Fruit fly (Drosophila melanogaster) whole organism, embryonic: Measurements from ENCODE around the gene Rpn11.

Source experiments
- ATbp ChIP-seq: fragments of 200-800 bp; sonication (Bioruptor generic); optimal IDR thresholded peaks from 2 replicates; lab custom pipeline; 2017; ENCODE audit warnings: missing biosample characterization, mild to moderate bottlenecking, missing genetic modification characterization, missing genetic modification reagents
- B-H1 ChIP-seq: fragments of 200-800 bp; sonication (Bioruptor generic); IDR thresholded peaks from 3 replicates; pipeline ENCODE4 v1.3.6; 2022; ENCODE audit warnings: missing biosample characterization, missing genetic modification characterization
- CG10366 ChIP-seq: fragments of 200-800 bp; sonication (Bioruptor generic); IDR thresholded peaks from 2 replicates; pipeline ENCODE4 v1.3.6; 2022; ENCODE audit warnings: missing biosample characterization, missing genetic modification characterization
- CG11093 ChIP-seq: fragments of 200-800 bp; sonication (Bioruptor generic); IDR thresholded peaks from 3 replicates; pipeline ENCODE4 v1.3.6; 2022; ENCODE audit warnings: missing biosample characterization, missing genetic modification characterization
- CG11723 ChIP-seq: fragments of 200-800 bp; sonication (Bioruptor generic); optimal IDR thresholded peaks from 2 replicates; lab custom pipeline; 2017; ENCODE audit warnings: missing biosample characterization, mild to moderate bottlenecking, missing genetic modification characterization
- CG13775 ChIP-seq: fragments of 200-800 bp; sonication (Bioruptor generic); optimal IDR thresholded peaks from 3 replicates; lab custom pipeline; 2017; ENCODE audit warnings: missing biosample characterization, mild to moderate bottlenecking, missing genetic modification characterization
- CG13894 ChIP-seq: fragments of 200-800 bp; sonication (Bioruptor generic); optimal IDR thresholded peaks from 3 replicates; lab custom pipeline; 2018; ENCODE audit warnings: missing biosample characterization, mild to moderate bottlenecking, missing genetic modification characterization, moderate library complexity
- CG14710 ChIP-seq: fragments of 200-800 bp; sonication (Bioruptor generic); optimal IDR thresholded peaks from 3 replicates; lab custom pipeline; 2019; ENCODE audit warnings: missing biosample characterization, mild to moderate bottlenecking, missing genetic modification characterization, moderate library complexity
- CG15514 ChIP-seq: fragments of 200-800 bp; sonication (Bioruptor generic); optimal IDR thresholded peaks from 3 replicates; lab custom pipeline; 2017; ENCODE audit warnings: missing biosample characterization, missing genetic modification characterization, mild to moderate bottlenecking, moderate library complexity, missing genetic modification reagents
- CG15696 ChIP-seq: fragments of 200-800 bp; sonication (Bioruptor generic); optimal IDR thresholded peaks from 2 replicates; lab custom pipeline; 2019; ENCODE audit warnings: missing biosample characterization, mild to moderate bottlenecking, missing genetic modification characterization, moderate library complexity
- CG17186 ChIP-seq: fragments of 200-800 bp; sonication (Bioruptor generic); optimal IDR thresholded peaks from 3 replicates; lab custom pipeline; 2017; ENCODE audit warnings: missing biosample characterization, missing genetic modification reagents, missing genetic modification characterization
- CG18599 ChIP-seq: fragments of 200-800 bp; sonication (Bioruptor generic); optimal IDR thresholded peaks from 3 replicates; lab custom pipeline; 2017; ENCODE audit warnings: missing biosample characterization, missing genetic modification characterization, mild to moderate bottlenecking, moderate library complexity, missing genetic modification reagents
- CG2199 ChIP-seq: fragments of 200-800 bp; sonication (Bioruptor generic); IDR thresholded peaks from 3 replicates; pipeline ENCODE4 v1.3.6; 2022; ENCODE audit warnings: missing biosample characterization, missing genetic modification characterization
- CG2889 ChIP-seq: fragments of 200-800 bp; sonication (Bioruptor generic); IDR thresholded peaks from 3 replicates; pipeline ENCODE4 v1.3.6; 2022; ENCODE audit warnings: missing biosample characterization, missing genetic modification characterization
- CG32532 ChIP-seq: fragments of 200-800 bp; sonication (Bioruptor generic); IDR thresholded peaks from 2 replicates; pipeline ENCODE4 v1.3.6; 2022; ENCODE audit warnings: missing biosample characterization, missing genetic modification characterization
- CG34376 ChIP-seq: fragments of 200-800 bp; sonication (Bioruptor generic); optimal IDR thresholded peaks from 2 replicates; lab custom pipeline; 2018; ENCODE audit warnings: missing biosample characterization, mild to moderate bottlenecking, missing genetic modification characterization
- CG4360 ChIP-seq: fragments of 200-800 bp; sonication (Bioruptor generic); IDR thresholded peaks from 2 replicates; pipeline ENCODE4 v1.3.6; 2022; ENCODE audit warnings: missing biosample characterization, missing genetic modification characterization
- CG4707 ChIP-seq: fragments of 200-800 bp; sonication (Bioruptor generic); optimal IDR thresholded peaks from 2 replicates; lab custom pipeline; 2018; ENCODE audit warnings: missing biosample characterization, mild to moderate bottlenecking, missing genetic modification characterization, moderate library complexity
- CG4820 ChIP-seq: fragments of 200-800 bp; sonication (Bioruptor generic); optimal IDR thresholded peaks from 3 replicates; lab custom pipeline; 2016; ENCODE audit warnings: missing biosample characterization, missing genetic modification characterization
- CG6175 ChIP-seq: fragments of 200-800 bp; sonication (Bioruptor generic); IDR thresholded peaks from 3 replicates; pipeline ENCODE4 v1.3.6; 2022; ENCODE audit warnings: missing biosample characterization, missing genetic modification characterization
- CG8290 ChIP-seq, 3 experiments: fragments of 200-800 bp; sonication (Bioruptor generic); optimal IDR thresholded peaks; 2 replicates each; lab custom pipeline; 2016 to 2019; ENCODE audit warnings: missing biosample characterization in 3 of 3, missing genetic modification characterization in 3 of 3, mild to moderate bottlenecking in 2 of 3, moderate library complexity in 1 of 3
- CG8478 ChIP-seq: fragments of >200 bp; optimal IDR thresholded peaks from 2 replicates; lab custom pipeline; 2018
- Chrac-16 ChIP-seq: fragments of 200-800 bp; sonication (Bioruptor generic); optimal IDR thresholded peaks from 3 replicates; lab custom pipeline; 2016; ENCODE audit warnings: missing biosample characterization, missing genetic modification characterization
- D19A ChIP-seq: fragments of 200-800 bp; optimal IDR thresholded peaks from 3 replicates; lab custom pipeline; 2019; ENCODE audit warnings: missing biosample characterization, mild to moderate bottlenecking, missing genetic modification characterization, moderate library complexity
- Deaf1 ChIP-seq: fragments of 200-800 bp; optimal IDR thresholded peaks from 3 replicates; lab custom pipeline; 2019; ENCODE audit warnings: missing biosample characterization, mild to moderate bottlenecking, missing genetic modification characterization, moderate library complexity
- Hmx ChIP-seq: fragments of 200-800 bp; sonication (Bioruptor generic); optimal IDR thresholded peaks from 2 replicates; lab custom pipeline; 2016; ENCODE audit warnings: missing biosample characterization, missing genetic modification characterization
- Max ChIP-seq: fragments of 200-800 bp; sonication (Bioruptor generic); optimal IDR thresholded peaks from 2 replicates; lab custom pipeline; 2016; ENCODE audit warnings: missing biosample characterization, mild to moderate bottlenecking, missing genetic modification characterization
- NFAT ChIP-seq: fragments of 200-800 bp; sonication (Bioruptor generic); IDR thresholded peaks from 2 replicates; pipeline ENCODE4 v1.3.6; 2022; ENCODE audit warnings: missing biosample characterization, missing genetic modification characterization
- Ravus ChIP-seq: fragments of 200-800 bp; sonication (Bioruptor generic); IDR thresholded peaks from 2 replicates; pipeline ENCODE4 v1.3.6; 2022; ENCODE audit warnings: missing biosample characterization, missing genetic modification characterization
- abd-A ChIP-seq: fragments of 200-800 bp; sonication (Bioruptor generic); optimal IDR thresholded peaks from 3 replicates; lab custom pipeline; 2019; ENCODE audit warnings: missing biosample characterization, mild to moderate bottlenecking, missing genetic modification characterization, moderate library complexity
- crp ChIP-seq, 2 experiments: fragments of 200-800 bp; sonication (Bioruptor generic); optimal IDR thresholded peaks; 2 replicates in 1 of 2; 3 replicates in 1 of 2; lab custom pipeline; 2017; ENCODE audit warnings: missing biosample characterization in 2 of 2, missing genetic modification characterization in 2 of 2, mild to moderate bottlenecking in 1 of 2, moderate library complexity in 1 of 2
- dati ChIP-seq: fragments of 200-800 bp; sonication (Bioruptor generic); IDR thresholded peaks from 2 replicates; pipeline ENCODE4 v1.3.6; 2022; ENCODE audit warnings: missing biosample characterization, missing genetic modification characterization
- dpn ChIP-seq, 2 experiments: fragments of 200-800 bp; sonication (Bioruptor generic); optimal IDR thresholded peaks; 3 replicates each; lab custom pipeline; 2016; ENCODE audit warnings: missing biosample characterization in 2 of 2, missing genetic modification characterization in 2 of 2
- eyg ChIP-seq: fragments of 200-800 bp; sonication (Bioruptor generic); optimal IDR thresholded peaks from 3 replicates; lab custom pipeline; 2016; ENCODE audit warnings: missing biosample characterization, missing genetic modification characterization
- grau ChIP-seq: fragments of 200-800 bp; optimal IDR thresholded peaks from 3 replicates; lab custom pipeline; 2019; ENCODE audit warnings: missing biosample characterization, mild to moderate bottlenecking, missing genetic modification characterization, moderate library complexity
- hbn ChIP-seq: fragments of 200-800 bp; sonication (Bioruptor generic); IDR thresholded peaks from 2 replicates; pipeline ENCODE4 v1.3.6; 2022; ENCODE audit warnings: missing biosample characterization, missing genetic modification characterization; ENCODE audit not compliant: partially characterized antibody
- kay ChIP-seq: fragments of 200-800 bp; sonication (Bioruptor generic); optimal IDR thresholded peaks from 2 replicates; lab custom pipeline; 2016; ENCODE audit warnings: missing biosample characterization, missing genetic modification characterization
- lab ChIP-seq: fragments of 200-800 bp; sonication (Bioruptor generic); optimal IDR thresholded peaks from 3 replicates; lab custom pipeline; 2017; ENCODE audit warnings: missing biosample characterization, missing genetic modification characterization, mild to moderate bottlenecking, moderate library complexity, missing genetic modification reagents
- odd ChIP-seq: fragments of 200-800 bp; sonication (Bioruptor generic); optimal IDR thresholded peaks from 2 replicates; lab custom pipeline; 2017; ENCODE audit warnings: missing biosample characterization, mild to moderate bottlenecking, missing genetic modification characterization
- onecut ChIP-seq: fragments of 200-800 bp; sonication (Bioruptor generic); IDR thresholded peaks from 2 replicates; pipeline ENCODE4 v1.3.6; 2022; ENCODE audit warnings: missing biosample characterization, missing genetic modification characterization
- pfk ChIP-seq: fragments of 200-800 bp; sonication (Bioruptor generic); optimal IDR thresholded peaks from 2 replicates; lab custom pipeline; 2018; ENCODE audit warnings: missing biosample characterization, mild to moderate bottlenecking, missing genetic modification characterization, moderate library complexity
- pita ChIP-seq: fragments of 200-800 bp; sonication (Bioruptor generic); optimal IDR thresholded peaks from 2 replicates; lab custom pipeline; 2017; ENCODE audit warnings: missing biosample characterization, mild to moderate bottlenecking, missing genetic modification characterization
- pros ChIP-seq: fragments of 200-800 bp; sonication (Bioruptor generic); optimal IDR thresholded peaks from 3 replicates; lab custom pipeline; 2019; ENCODE audit warnings: missing biosample characterization, mild to moderate bottlenecking, missing genetic modification characterization, moderate library complexity
- rib ChIP-seq: fragments of 200-800 bp; sonication (Bioruptor generic); IDR thresholded peaks from 2 replicates; pipeline ENCODE4 v1.3.6; 2022; ENCODE audit warnings: missing biosample characterization, missing genetic modification characterization
- scrt ChIP-seq: fragments of 200-800 bp; sonication (Bioruptor generic); optimal IDR thresholded peaks from 2 replicates; lab custom pipeline; 2018; ENCODE audit warnings: missing biosample characterization, mild to moderate bottlenecking, missing genetic modification characterization, moderate library complexity
- seq ChIP-seq: fragments of 200-800 bp; sonication (Bioruptor generic); IDR thresholded peaks from 2 replicates; pipeline ENCODE4 v1.3.6; 2022; ENCODE audit warnings: missing biosample characterization, missing genetic modification characterization
- zen ChIP-seq: fragments of 200-800 bp; sonication (Bioruptor generic); optimal IDR thresholded peaks from 3 replicates; lab custom pipeline; 2018; ENCODE audit warnings: missing biosample characterization, mild to moderate bottlenecking, missing genetic modification characterization, moderate library complexity

Rpn11 gene

dm6 chr2L:5070797-5071579, 11.4 kb upstream of the Rpn11 start, which contains the start of gene RpL37A (continued):
- 0 out of 2 replicates have a peak, but pooled peaks have one; percentile 21 for TF ChIP-seq dati
- TF ChIP-seq CG4360 (GFP tag; lab: Robert Waterston, UW): no peak
- TF ChIP-seq CG2199 (GFP tag; lab: Robert Waterston, UW): peak; percentile 89
- TF ChIP-seq ATbp (GFP tag; lab: Kevin White, UChicago): peak; percentile 66
- TF ChIP-seq eyg (GFP tag; lab: Kevin White, UChicago): peak; percentile 83
- TF ChIP-seq CG11723: peak; percentile 80
- peak; percentile 72 to 90 for TF ChIP-seq dpn (GFP tag; optimal IDR thresholded peaks at IDR 0.05; lab: Kevin White, UChicago)
- peak; percentile 94 for TF ChIP-seq lab (GFP tag; lab: Kevin White, UChicago)
- TF ChIP-seq Max (GFP tag; lab: Kevin White, UChicago): peak; percentile 86
- TF ChIP-seq pita (GFP tag; lab: Kevin White, UChicago): peak; percentile 83
- TF ChIP-seq CG17186 (GFP tag; lab: Kevin White, UChicago): peak; percentile 92
- TF ChIP-seq NFAT (GFP tag; lab: Robert Waterston, UW): no peak; the same call in 1 of the 2 replicates
- peak; percentile 90 for TF ChIP-seq CG13775
- TF ChIP-seq CG2889 (GFP tag; lab: Robert Waterston, UW): no peak
- TF ChIP-seq CG15696 (tag; lab: Kevin White, UChicago): peak; percentile 28
- no peak for TF ChIP-seq CG11093
- peak; percentile 38 for TF ChIP-seq D19A (tag; lab: Kevin White, UChicago)
- peak; percentile 80 for TF ChIP-seq seq (GFP tag; lab: Robert Waterston, UW)
- TF ChIP-seq Chrac-16 (GFP tag; lab: Kevin White, UChicago): peak; percentile 25
- no peak for TF ChIP-seq CG8478 (lab: Kevin White, UChicago)
- TF ChIP-seq CG6175 (GFP tag; lab: Robert Waterston, UW): peak; percentile 72; the same call in 2 of the 3 replicates
- peak; percentile 73 for TF ChIP-seq grau (tag; lab: Kevin White, UChicago)

dm6 chr2L:5063936-5064335, 4.3 kb upstream of the Rpn11 start:
- TF ChIP-seq CG4820 (GFP tag; lab: Kevin White, UChicago) (no peak), CG13894 (tag; lab: Kevin White, UChicago) (peak; percentile 34), crp (GFP tag; optimal IDR thresholded peaks at IDR 0.05; lab: Kevin White, UChicago) (peak in 1 of 2 experiments; percentile 78), CG18599 (GFP tag; lab: Kevin White, UChicago) (peak; percentile 64), CG15514 (GFP tag; lab: Kevin White, UChicago) (peak; percentile 36), B-H1 (GFP tag; lab: Robert Waterston, UW) (no peak), abd-A (tag; lab: Kevin White, UChicago) (peak; percentile 65), kay (GFP tag; lab: Kevin White, UChicago) (no peak), pfk (peak; percentile 97), pros (peak; percentile 58), hbn (GFP tag; lab: Robert Waterston, UW) (peak; percentile 33; the same call in 1 of the 2 replicates), CG32532 (GFP tag; lab: Robert Waterston, UW) (peak; percentile 28; the same call in 1 of the 2 replicates), Ravus (no peak), zen (tag; lab: Kevin White, UChicago) (no peak), CG34376 (peak; percentile 50), CG10366 (GFP tag; lab: Robert Waterston, UW) (no peak), Hmx (GFP tag; lab: Kevin White, UChicago) (no peak), rib (GFP tag; lab: Robert Waterston, UW) (0 out of 2 replicates have a peak, but pooled peaks have one; percentile 41), onecut (GFP tag; lab: Robert Waterston, UW) (peak; percentile 5; the same call in 1 of the 2 replicates), Deaf1 (tag; lab: Kevin White, UChicago) (peak; percentile 13), scrt (peak; percentile 55), odd (GFP tag; lab: Kevin White, UChicago) (peak; percentile 12), CG4707 (GFP tag; lab: Kevin White, UChicago) (no peak), CG8290 (GFP tag; optimal IDR thresholded peaks at IDR 0.05; lab: Kevin White, UChicago) (no peak), CG8290 (tag; optimal IDR thresholded peaks at IDR 0.05; lab: Kevin White, UChicago) (peak in 1 of 2 experiments; percentile 46), CG14710 (tag; lab: Kevin White, UChicago) (no peak)
